Worm (Caenorhabditis elegans): ENCODE data around the gene dcap-1.

- no peak for TF ChIP-seq unc-62 (GFP tag; optimal IDR thresholded peaks at IDR 0.05)
- TF ChIP-seq nhr-76 (tag; optimal IDR thresholded peaks at IDR 0.05) = no peak
- TF ChIP-seq lin-39 (tag; optimal IDR thresholded peaks at IDR 0.05) = no peak
- no peak for TF ChIP-seq pqm-1 (tag; optimal IDR thresholded peaks at IDR 0.05)
- TF ChIP-seq ama-1 (optimal IDR thresholded peaks at IDR 0.05) = no peak
- TF ChIP-seq elt-3 (tag; optimal IDR thresholded peaks at IDR 0.05) = no peak
- TF ChIP-seq nhr-12 (tag; optimal IDR thresholded peaks at IDR 0.05) = no peak
- TF ChIP-seq fkh-10 (GFP tag; optimal IDR thresholded peaks at IDR 0.05) = no peak
- no peak for TF ChIP-seq nhr-77 (tag; optimal IDR thresholded peaks at IDR 0.05)
- TF ChIP-seq hlh-17 (GFP tag; optimal IDR thresholded peaks at IDR 0.05; ENCODE audit: borderline replicate concordance) = no peak
- TF ChIP-seq unc-130 (tag; optimal IDR thresholded peaks at IDR 0.05) = no peak
- no peak for TF ChIP-seq snpc-4 (tag; optimal IDR thresholded peaks at IDR 0.05)
Observed at ce11 chrIV:1038516-1038915, 16.1 kb downstream of the dcap-1 start.

All from whole organism, L1 larva.